Fruit fly (Drosophila melanogaster): ENCODE data around the gene CG9837.

The CG9837 gene

dm6 chr3R:8812342-8812966 lies 925 bp downstream of the CG9837 start:
- TF ChIP-seq net (GFP tag; optimal IDR thresholded peaks at IDR 0.05) (peak; percentile 76), CG15336 (GFP tag; IDR thresholded peaks at IDR 0.05) (peak; percentile 93), CG31627 (GFP tag; optimal IDR thresholded peaks at IDR 0.05) (peak; percentile 57), CG3919 (GFP tag; optimal IDR thresholded peaks at IDR 0.05) (peak; percentile 82), Blimp-1 (GFP tag; optimal IDR thresholded peaks at IDR 0.05) (no peak), CG6792 (GFP tag; optimal IDR thresholded peaks at IDR 0.05) (peak; percentile 65), CG11294 (GFP tag; IDR thresholded peaks at IDR 0.05) (peak; percentile 76; the same call in 1 of the 2 replicates), dac (GFP tag; optimal IDR thresholded peaks at IDR 0.05) (peak; percentile 87), ss (GFP tag; optimal IDR thresholded peaks at IDR 0.05) (peak; percentile 74 to 80), CG9139 (GFP tag; optimal IDR thresholded peaks at IDR 0.05) (peak; percentile 25), CG11902 (GFP tag; optimal IDR thresholded peaks at IDR 0.05) (peak; percentile 54), Ets96B (tag; optimal IDR thresholded peaks at IDR 0.05) (peak; percentile 79), CG16779 (tag; optimal IDR thresholded peaks at IDR 0.05) (peak; percentile 66), CG10631 (GFP tag; optimal IDR thresholded peaks at IDR 0.05) (peak; percentile 80), CG8319 (GFP tag; optimal IDR thresholded peaks at IDR 0.05) (peak; percentile 57), CG6808 (GFP tag; optimal IDR thresholded peaks at IDR 0.05) (peak; percentile 72), CG32006 (GFP tag; optimal IDR thresholded peaks at IDR 0.05) (peak; percentile 93), Sox14 (GFP tag; optimal IDR thresholded peaks at IDR 0.05) (peak; percentile 82), CG34406 (GFP tag; optimal IDR thresholded peaks at IDR 0.05) (peak; percentile 49), topi (GFP tag; optimal IDR thresholded peaks at IDR 0.05) (peak; percentile 72), Eip78C (GFP tag) (peak; percentile 97), CG6163 (GFP tag; IDR thresholded peaks at IDR 0.05) (peak; percentile 93), fd85E (GFP tag; optimal IDR thresholded peaks at IDR 0.05) (no peak), Ets21C (GFP tag; optimal IDR thresholded peaks at IDR 0.05) (peak; percentile 15), Eip75B (GFP tag; optimal IDR thresholded peaks at IDR 0.05) (peak; percentile 77), CG6854 (GFP tag; optimal IDR thresholded peaks at IDR 0.05) (no peak), cyc (GFP tag; optimal IDR thresholded peaks at IDR 0.05) (peak; percentile 45), Met (GFP tag; optimal IDR thresholded peaks at IDR 0.05) (peak; percentile 44), CG4318 (GFP tag; optimal IDR thresholded peaks at IDR 0.05) (peak; percentile 80), pdm3 (GFP tag; optimal IDR thresholded peaks at IDR 0.05) (peak; percentile 88), Hr38 (GFP tag; optimal IDR thresholded peaks at IDR 0.05) (peak; percentile 55), Smox (GFP tag; optimal IDR thresholded peaks at IDR 0.05) (peak; percentile 56), esn (GFP tag; optimal IDR thresholded peaks at IDR 0.05) (peak; percentile 68), salr (GFP tag; optimal IDR thresholded peaks at IDR 0.05) (peak; percentile 62 to 80), vri (GFP tag; optimal IDR thresholded peaks at IDR 0.05) (peak; percentile 27), Eip93F (GFP tag; optimal IDR thresholded peaks at IDR 0.05) (no peak), Gug (GFP tag; IDR thresholded peaks at IDR 0.05) (peak; percentile 86), fkh (GFP tag; optimal IDR thresholded peaks at IDR 0.05) (peak; percentile 49), dsx (GFP tag; optimal IDR thresholded peaks at IDR 0.05; ENCODE audit: poor library complexity, severe bottlenecking) (peak; percentile 72), fd59A (GFP tag; optimal IDR thresholded peaks at IDR 0.05) (peak; percentile 69), achi (GFP tag; optimal IDR thresholded peaks at IDR 0.05) (peak; percentile 86), svp (GFP tag) (peak; percentile 86), CG6276 (GFP tag; optimal IDR thresholded peaks at IDR 0.05) (peak; percentile 81), CG3032 (tag; optimal IDR thresholded peaks at IDR 0.05) (peak; percentile 71), CG1621 (tag; optimal IDR thresholded peaks at IDR 0.05) (peak; percentile 79), eg (GFP tag; IDR thresholded peaks at IDR 0.05) (peak; percentile 96), Sox102F (GFP tag; optimal IDR thresholded peaks at IDR 0.05) (peak; percentile 58), Lpt (GFP tag; optimal IDR thresholded peaks at IDR 0.05) (peak; percentile 89), OdsH (GFP tag; optimal IDR thresholded peaks at IDR 0.05) (peak; percentile 87), Hr4 (GFP tag; optimal IDR thresholded peaks at IDR 0.05) (peak; percentile 92), CG11762 (GFP tag; optimal IDR thresholded peaks at IDR 0.05; ENCODE audit: insufficient read depth) (peak; percentile 75)

Measured in whole organism, prepupa.